Worm (Caenorhabditis elegans) whole organism, early embryonic: ENCODE data around the gene fask-1.

ENCODE experiments used
- B0310.2 ChIP-seq: sonication (generic microtip); optimal IDR thresholded peaks from 2 replicates; lab custom pipeline; 2016; ENCODE audit warnings: mild to moderate bottlenecking, missing genetic modification characterization, missing compliant biosample characterization
- F13C5.2 ChIP-seq: sonication (generic microtip); optimal IDR thresholded peaks from 2 replicates; lab custom pipeline; 2017; ENCODE audit warnings: mild to moderate bottlenecking, missing genetic modification characterization, inconsistent platforms, missing compliant biosample characterization
- aly-1 ChIP-seq: sonication (generic microtip); optimal IDR thresholded peaks from 2 replicates; lab custom pipeline; 2016; ENCODE audit warnings: missing genetic modification characterization, missing compliant biosample characterization
- ama-1 ChIP-seq: fragments of 150-350 bp; optimal IDR thresholded peaks from 2 replicates; lab custom pipeline; 2014
- ceh-13 ChIP-seq: fragments of 200-800 bp; sonication (Bioruptor generic); optimal IDR thresholded peaks from 2 replicates; lab custom pipeline; 2018; ENCODE audit warnings: mild to moderate bottlenecking, missing genetic modification characterization, missing compliant biosample characterization
- ceh-36 ChIP-seq: sonication (generic microtip); optimal IDR thresholded peaks from 2 replicates; lab custom pipeline; 2016; ENCODE audit warnings: missing genetic modification characterization, inconsistent platforms, missing compliant biosample characterization
- ets-7 ChIP-seq: sonication (generic microtip); optimal IDR thresholded peaks from 2 replicates; lab custom pipeline; 2016; ENCODE audit warnings: missing genotype, missing genetic modification characterization, missing compliant biosample characterization
- flt-1 ChIP-seq: fragments of 200-800 bp; sonication (Bioruptor generic); IDR thresholded peaks from 2 replicates; pipeline ENCODE4 v1.3.6; 2022; ENCODE audit warnings: missing genetic modification characterization, missing compliant biosample characterization
- scrt-1 ChIP-seq: fragments of 200-800 bp; sonication (Bioruptor generic); IDR thresholded peaks from 2 replicates; pipeline ENCODE4 v1.3.6; 2022; ENCODE audit warnings: missing genetic modification characterization, missing compliant biosample characterization
- tbx-11 ChIP-seq: fragments of 200-800 bp; sonication (Bioruptor generic); IDR thresholded peaks from 2 replicates; pipeline ENCODE4 v1.3.6; 2022; ENCODE audit warnings: missing genetic modification characterization, missing compliant biosample characterization
- tbx-37 ChIP-seq: fragments of 200-800 bp; sonication (Bioruptor generic); conservative IDR thresholded peaks from 2 replicates; pipeline ENCODE4 v1.3.6; 2022; ENCODE audit warnings: missing genetic modification reagents, missing genetic modification characterization, missing compliant biosample characterization
- tra-4 ChIP-seq: sonication (generic microtip); optimal IDR thresholded peaks from 2 replicates; lab custom pipeline; 2017; ENCODE audit warnings: missing genetic modification characterization, missing compliant biosample characterization

DNA sequence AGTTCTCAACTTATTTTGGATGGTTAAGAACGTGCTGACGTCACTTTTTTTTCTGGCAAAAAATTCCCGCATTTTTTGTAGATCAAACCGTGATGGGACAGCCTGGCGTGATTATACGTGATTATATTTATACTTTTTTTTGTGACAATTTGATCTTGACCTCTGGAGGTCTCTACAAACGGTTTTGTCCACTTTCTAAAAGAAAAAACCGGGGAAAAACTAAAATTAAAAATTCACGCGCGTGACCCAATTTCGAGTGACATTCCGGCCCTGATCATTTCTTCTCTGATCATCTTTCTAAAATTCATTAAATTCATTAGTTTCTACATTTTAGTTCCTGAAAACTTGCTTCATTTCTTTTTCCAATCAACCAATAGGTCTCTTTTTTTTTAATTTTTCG lies 4.4 kb downstream of the fask-1 start, which contains the start of gene rde-11:
- no peak for TF ChIP-seq B0310.2 (tag; lab: Kevin White, UChicago)
- TF ChIP-seq tbx-37, result no peak
- TF ChIP-seq ama-1 (lab: Kevin White, UChicago), result no peak
- no peak for TF ChIP-seq scrt-1 (GFP tag; lab: Robert Waterston, UW)
- no peak for TF ChIP-seq ets-7 (tag; lab: Kevin White, UChicago)
- TF ChIP-seq flt-1 (GFP tag; lab: Robert Waterston, UW), result no peak
- TF ChIP-seq ceh-36 (tag; lab: Kevin White, UChicago), result no peak
- no peak for TF ChIP-seq tra-4
- no peak for TF ChIP-seq ceh-13 (GFP tag; lab: Kevin White, UChicago)
- no peak for TF ChIP-seq tbx-11 (GFP tag; lab: Robert Waterston, UW)
- TF ChIP-seq aly-1 (tag; lab: Kevin White, UChicago), result no peak
- TF ChIP-seq F13C5.2, result no peak
